Fruit fly (Drosophila melanogaster): ENCODE results near the gene promL.

The promL gene

DNA sequence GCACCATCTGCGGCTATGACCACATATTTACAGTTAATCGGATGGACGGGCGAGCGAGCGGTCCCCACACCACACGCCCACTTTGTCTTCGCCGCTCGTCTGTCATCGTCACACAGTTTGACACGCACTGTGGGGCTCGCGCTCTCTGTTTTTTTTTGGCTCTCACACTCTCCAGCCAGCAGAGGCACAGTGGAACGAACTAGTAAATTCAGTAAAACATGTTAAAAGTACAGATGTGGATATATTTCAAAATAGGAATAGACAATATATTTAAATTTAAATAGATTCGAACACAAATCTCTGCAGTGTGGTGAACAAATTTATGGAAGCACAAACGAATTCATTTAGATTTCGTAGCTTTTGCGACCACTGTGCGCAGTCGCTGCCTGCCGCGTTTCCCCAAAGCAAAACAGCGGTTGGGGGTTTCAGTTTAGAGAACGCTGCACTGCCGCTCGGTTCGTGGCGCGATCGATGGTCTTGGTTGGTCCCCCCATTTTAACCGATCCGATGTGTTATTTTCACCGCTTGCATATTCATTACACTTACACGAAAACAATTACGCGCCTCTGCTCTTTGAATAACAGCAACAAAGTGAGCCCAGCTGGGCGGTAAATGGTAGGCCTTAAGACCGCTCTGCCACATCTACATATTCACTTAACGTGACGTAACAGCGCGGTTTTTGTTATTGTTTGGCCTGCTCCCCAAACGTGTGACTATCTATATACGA lies 46.2 kb downstream of the promL start (continued):
- TF ChIP-seq CG15479 (GFP tag; optimal IDR thresholded peaks at IDR 0.05) = peak; percentile 19
- TF ChIP-seq mirr (GFP tag; optimal IDR thresholded peaks at IDR 0.05) = peak; percentile 97
- TF ChIP-seq NC2β (GFP tag; optimal IDR thresholded peaks at IDR 0.05) = peak; percentile 97
- TF ChIP-seq jumu (GFP tag; optimal IDR thresholded peaks at IDR 0.05) = peak; percentile 95
- peak; percentile 98 for TF ChIP-seq lmd (GFP tag; IDR thresholded peaks at IDR 0.05)
- TF ChIP-seq HLH3B (GFP tag; IDR thresholded peaks at IDR 0.05) = peak; percentile 99
- peak; percentile 98 for TF ChIP-seq E2f1 (GFP tag; IDR thresholded peaks at IDR 0.05)
- TF ChIP-seq Dp (GFP tag; optimal IDR thresholded peaks at IDR 0.05) = peak; percentile 33
- peak; percentile 99 for TF ChIP-seq Xrp1 (GFP tag; IDR thresholded peaks at IDR 0.05)
- peak; percentile 80 for TF ChIP-seq HLH4C (GFP tag; IDR thresholded peaks at IDR 0.05; ENCODE audit: partially characterized antibody)
- TF ChIP-seq CG16779 (GFP tag; IDR thresholded peaks at IDR 0.05) = peak; percentile 97
- peak; percentile 93 for TF ChIP-seq CG17912 (GFP tag; optimal IDR thresholded peaks at IDR 0.05)
- peak; percentile 98 for TF ChIP-seq CoRest (tag; optimal IDR thresholded peaks at IDR 0.05)
- peak; percentile 94 for TF ChIP-seq psq (GFP tag; optimal IDR thresholded peaks at IDR 0.05)
- TF ChIP-seq repo (GFP tag; optimal IDR thresholded peaks at IDR 0.05) = peak; percentile 91
- peak in 1 of 3 experiments; percentile 94 for TF ChIP-seq lola (GFP tag; optimal IDR thresholded peaks at IDR 0.05)
- TF ChIP-seq CG12391 (tag; optimal IDR thresholded peaks at IDR 0.05) = peak; percentile 99
- TF ChIP-seq CG6689 (GFP tag; IDR thresholded peaks at IDR 0.05) = peak; percentile 98
- peak; percentile 95 for TF ChIP-seq CG15514 (GFP tag; optimal IDR thresholded peaks at IDR 0.05)
- TF ChIP-seq sim (GFP tag; IDR thresholded peaks at IDR 0.05) = peak; percentile 98
- TF ChIP-seq exex (tag; optimal IDR thresholded peaks at IDR 0.05) = peak; percentile 94
- peak; percentile 81 for TF ChIP-seq Bgb (GFP tag; IDR thresholded peaks at IDR 0.05; ENCODE audit: partially characterized antibody)
- TF ChIP-seq CG11504 (tag; optimal IDR thresholded peaks at IDR 0.05) = peak; percentile 97
- TF ChIP-seq CG15011 (GFP tag; optimal IDR thresholded peaks at IDR 0.05) = peak; percentile 95
- peak; percentile 97 for TF ChIP-seq CG4328 (GFP tag; optimal IDR thresholded peaks at IDR 0.05)
- TF ChIP-seq gsb-n (tag; optimal IDR thresholded peaks at IDR 0.05) = peak; percentile 98
- TF ChIP-seq Dref (GFP tag; IDR thresholded peaks at IDR 0.05) = peak; percentile 44
- no peak for TF ChIP-seq hth (optimal IDR thresholded peaks at IDR 0.05)
- no peak; the same call in 1 of the 2 replicates for TF ChIP-seq dimm (GFP tag; IDR thresholded peaks at IDR 0.05)
- TF ChIP-seq CG8944 (GFP tag; optimal IDR thresholded peaks at IDR 0.05) = peak; percentile 92
- TF ChIP-seq CG10959 (GFP tag; IDR thresholded peaks at IDR 0.05) = peak; percentile 97
- peak; percentile 97 for TF ChIP-seq CG15601 (tag; optimal IDR thresholded peaks at IDR 0.05)
- peak; percentile 99 for TF ChIP-seq Ptx1 (GFP tag; IDR thresholded peaks at IDR 0.05)
- TF ChIP-seq hb (GFP tag; IDR thresholded peaks at IDR 0.05; ENCODE audit: partially characterized antibody) = peak; percentile 86
- peak; percentile 96 for TF ChIP-seq Vsx1 (GFP tag; optimal IDR thresholded peaks at IDR 0.05)
- peak; percentile 99 for TF ChIP-seq Ets65A (GFP tag)
- peak; percentile 99 for TF ChIP-seq otp (GFP tag; IDR thresholded peaks at IDR 0.05)
- peak; percentile 97 for TF ChIP-seq CG30431 (GFP tag; optimal IDR thresholded peaks at IDR 0.05)
- peak; percentile 97 for TF ChIP-seq bab2 (GFP tag; optimal IDR thresholded peaks at IDR 0.05)
- TF ChIP-seq kni (GFP tag; optimal IDR thresholded peaks at IDR 0.05) = peak; percentile 84
- peak; percentile 72; the same call in 1 of the 3 replicates for TF ChIP-seq mld (GFP tag; IDR thresholded peaks at IDR 0.05; ENCODE audit: partially characterized antibody)
- TF ChIP-seq ap (GFP tag; IDR thresholded peaks at IDR 0.05) = peak; percentile 97
- TF ChIP-seq CTCF (GFP tag; optimal IDR thresholded peaks at IDR 0.05) = peak; percentile 76
- TF ChIP-seq Poxn (GFP tag; IDR thresholded peaks at IDR 0.05) = peak; percentile 94
- TF ChIP-seq CG7556 (GFP tag; optimal IDR thresholded peaks at IDR 0.05) = peak; percentile 98
- peak; percentile 97 for TF ChIP-seq MTF-1 (GFP tag; optimal IDR thresholded peaks at IDR 0.05; ENCODE audit: borderline replicate concordance)
- peak; percentile 97 for TF ChIP-seq CG17612 (GFP tag; IDR thresholded peaks at IDR 0.05)
- peak; percentile 97 for TF ChIP-seq CG1647 (GFP tag; optimal IDR thresholded peaks at IDR 0.05)
- peak; percentile 96 for TF ChIP-seq klu (GFP tag; IDR thresholded peaks at IDR 0.05)
- peak; percentile 97 for TF ChIP-seq Usf (GFP tag; optimal IDR thresholded peaks at IDR 0.05)
